Worm (Caenorhabditis elegans): Measurements from ENCODE around the gene K06A4.6.

DNA sequence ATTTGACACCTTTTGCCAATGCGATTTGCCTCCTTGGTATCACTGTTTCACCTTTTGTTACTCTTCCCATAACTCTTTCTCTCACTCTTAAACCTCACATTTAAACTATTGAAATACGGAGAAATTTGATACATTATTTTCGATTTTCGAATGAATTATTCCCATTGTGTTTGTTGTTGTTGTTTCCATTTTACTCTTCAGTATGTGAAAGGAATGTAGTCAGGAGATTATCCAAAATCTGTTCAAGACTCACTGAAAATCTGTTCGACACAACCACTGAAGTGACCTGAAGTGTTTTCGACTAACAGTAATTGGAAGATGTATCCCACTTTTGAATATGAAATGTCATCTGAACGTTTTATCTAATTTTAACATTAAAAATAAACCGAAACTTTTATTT is 39.4 kb downstream of the K06A4.6 start:
- TF ChIP-seq ama-1 (optimal IDR thresholded peaks at IDR 0.05), result no peak
- TF ChIP-seq pha-4 (GFP tag; IDR thresholded peaks at IDR 0.05), result no peak
- no peak for TF ChIP-seq pha-4 (tag; optimal IDR thresholded peaks at IDR 0.05)
- TF ChIP-seq jun-1 (tag; optimal IDR thresholded peaks at IDR 0.05), result no peak
- TF ChIP-seq dmd-6 (GFP tag; IDR thresholded peaks at IDR 0.05), result no peak
- no peak for TF ChIP-seq fkh-10 (GFP tag; optimal IDR thresholded peaks at IDR 0.05)
- TF ChIP-seq skn-1 (tag; optimal IDR thresholded peaks at IDR 0.05), result no peak
